Worm (Caenorhabditis elegans) whole organism, late embryonic: ENCODE data around the gene unc-76.

ENCODE experiments used
- C08G9.2 ChIP-seq: sonication (generic microtip); optimal IDR thresholded peaks from 2 replicates; lab custom pipeline; 2016; ENCODE audit warnings: mild to moderate bottlenecking, missing genetic modification characterization, moderate library complexity, missing compliant biosample characterization
- F13H6.1 ChIP-seq: sonication (generic microtip); optimal IDR thresholded peaks from 2 replicates; lab custom pipeline; 2016; ENCODE audit warnings: missing genetic modification characterization, missing compliant biosample characterization
- K09A11.1 ChIP-seq: sonication (generic microtip); optimal IDR thresholded peaks from 2 replicates; lab custom pipeline; 2017; ENCODE audit warnings: antibody characterized with exemption, mild to moderate bottlenecking, missing genetic modification characterization, missing compliant biosample characterization; ENCODE audit not compliant: insufficient read depth
- T23F11.4 ChIP-seq: fragments of 200-800 bp; sonication (Bioruptor generic); optimal IDR thresholded peaks from 2 replicates; lab custom pipeline; 2018; ENCODE audit warnings: mild to moderate bottlenecking, missing genetic modification characterization, missing compliant biosample characterization
- ceh-14 ChIP-seq: sonication (generic microtip); optimal IDR thresholded peaks from 2 replicates; lab custom pipeline; 2016; ENCODE audit warnings: missing genotype, missing genetic modification characterization, missing compliant biosample characterization
- ceh-18 ChIP-seq: sonication (generic microtip); optimal IDR thresholded peaks from 2 replicates; lab custom pipeline; 2016; ENCODE audit warnings: missing genetic modification characterization, missing compliant biosample characterization
- ceh-19 ChIP-seq: fragments of 200-800 bp; sonication (Bioruptor generic); optimal IDR thresholded peaks from 2 replicates; lab custom pipeline; 2018; ENCODE audit warnings: mild to moderate bottlenecking, missing genetic modification characterization, missing compliant biosample characterization
- ceh-2 ChIP-seq: sonication (generic microtip); optimal IDR thresholded peaks from 2 replicates; lab custom pipeline; 2016; ENCODE audit warnings: missing genotype, missing genetic modification characterization, missing compliant biosample characterization
- ceh-31 ChIP-seq: sonication (generic microtip); optimal IDR thresholded peaks from 2 replicates; lab custom pipeline; 2016; ENCODE audit warnings: missing genetic modification characterization, missing compliant biosample characterization
- ceh-34 ChIP-seq: sonication (generic microtip); optimal IDR thresholded peaks from 2 replicates; lab custom pipeline; 2016; ENCODE audit warnings: mild to moderate bottlenecking, missing genetic modification characterization, missing compliant biosample characterization
- ceh-48 ChIP-seq: sonication (generic microtip); optimal IDR thresholded peaks from 2 replicates; lab custom pipeline; 2016; ENCODE audit warnings: missing genetic modification characterization, inconsistent platforms, missing compliant biosample characterization
- ceh-6 ChIP-seq: fragments of 200-800 bp; sonication (Bioruptor generic); optimal IDR thresholded peaks from 2 replicates; lab custom pipeline; 2018; ENCODE audit warnings: mild to moderate bottlenecking, missing genetic modification characterization, missing compliant biosample characterization
- dmd-4 ChIP-seq: sonication (generic microtip); optimal IDR thresholded peaks from 2 replicates; lab custom pipeline; 2016; ENCODE audit warnings: borderline replicate concordance, missing genetic modification characterization, missing compliant biosample characterization
- elt-2 ChIP-seq: sonication (generic microtip); optimal IDR thresholded peaks from 2 replicates; lab custom pipeline; 2016; ENCODE audit warnings: missing genetic modification reagents, missing genetic modification characterization, missing compliant biosample characterization
- ets-4 ChIP-seq: sonication (generic microtip); optimal IDR thresholded peaks from 2 replicates; lab custom pipeline; 2016; ENCODE audit warnings: missing genetic modification characterization, missing compliant biosample characterization
- eyg-1 ChIP-seq: sonication (generic microtip); optimal IDR thresholded peaks from 2 replicates; lab custom pipeline; 2016; ENCODE audit warnings: missing genotype, missing genetic modification characterization, missing compliant biosample characterization
- fax-1 ChIP-seq: sonication (generic microtip); optimal IDR thresholded peaks from 2 replicates; lab custom pipeline; 2016; ENCODE audit warnings: missing genotype, missing genetic modification characterization, missing compliant biosample characterization
- fkh-10 ChIP-seq: fragments of 150-350 bp; optimal IDR thresholded peaks from 2 replicates; lab custom pipeline; 2014; ENCODE audit warnings: missing biosample characterization, missing genetic modification reagents, missing genetic modification characterization
- fkh-6 ChIP-seq: sonication (generic microtip); optimal IDR thresholded peaks from 2 replicates; lab custom pipeline; 2016; ENCODE audit warnings: missing genetic modification characterization, missing compliant biosample characterization
- gmeb-2 ChIP-seq: sonication (generic microtip); optimal IDR thresholded peaks from 2 replicates; lab custom pipeline; 2016; ENCODE audit warnings: missing genetic modification characterization, inconsistent platforms, missing compliant biosample characterization
- hlh-13 ChIP-seq: fragments of 200-800 bp; sonication (Bioruptor generic); optimal IDR thresholded peaks from 2 replicates; lab custom pipeline; 2018; ENCODE audit warnings: mild to moderate bottlenecking, missing genetic modification characterization, missing compliant biosample characterization
- hlh-15 ChIP-seq: sonication (generic microtip); optimal IDR thresholded peaks from 2 replicates; lab custom pipeline; 2016; ENCODE audit warnings: missing genetic modification characterization, missing compliant biosample characterization
- hlh-30 ChIP-seq: sonication (generic microtip); optimal IDR thresholded peaks from 2 replicates; lab custom pipeline; 2017; ENCODE audit warnings: antibody characterized with exemption, missing genetic modification characterization, missing compliant biosample characterization; ENCODE audit not compliant: insufficient read depth
- hlh-6 ChIP-seq: sonication (generic microtip); optimal IDR thresholded peaks from 2 replicates; lab custom pipeline; 2016; ENCODE audit warnings: missing genotype, missing genetic modification characterization, missing compliant biosample characterization
- hlh-8 ChIP-seq: sonication (generic microtip); optimal IDR thresholded peaks from 2 replicates; lab custom pipeline; 2016; ENCODE audit warnings: missing genotype, missing genetic modification characterization, missing compliant biosample characterization
- lim-6 ChIP-seq: sonication (generic microtip); optimal IDR thresholded peaks from 2 replicates; lab custom pipeline; 2016; ENCODE audit warnings: missing genetic modification characterization, missing compliant biosample characterization
- lin-11 ChIP-seq: fragments of 200-800 bp; sonication (Bioruptor generic); optimal IDR thresholded peaks from 2 replicates; lab custom pipeline; 2018; ENCODE audit warnings: mild to moderate bottlenecking, missing genetic modification characterization, missing compliant biosample characterization
- madf-2 ChIP-seq: sonication (generic microtip); optimal IDR thresholded peaks from 2 replicates; lab custom pipeline; 2017; ENCODE audit warnings: missing genetic modification characterization, missing compliant biosample characterization
- mec-3 ChIP-seq: sonication (generic microtip); optimal IDR thresholded peaks from 2 replicates; lab custom pipeline; 2016; ENCODE audit warnings: borderline replicate concordance, missing genetic modification characterization, missing compliant biosample characterization
- nfya-1 ChIP-seq: sonication (generic microtip); optimal IDR thresholded peaks from 2 replicates; lab custom pipeline; 2017; ENCODE audit warnings: missing genetic modification characterization, mild to moderate bottlenecking, missing compliant biosample characterization, antibody characterized with exemption, moderate library complexity
- nhr-11 ChIP-seq: fragments of 150-350 bp; optimal IDR thresholded peaks from 2 replicates; lab custom pipeline; 2014; ENCODE audit warnings: missing biosample characterization, missing genetic modification characterization
- npax-4 ChIP-seq: sonication (generic microtip); optimal IDR thresholded peaks from 2 replicates; lab custom pipeline; 2016; ENCODE audit warnings: missing genetic modification characterization, missing compliant biosample characterization
- pag-3 ChIP-seq: sonication (generic microtip); optimal IDR thresholded peaks from 2 replicates; lab custom pipeline; 2016; ENCODE audit warnings: missing compliant biosample characterization, missing genetic modification characterization, borderline replicate concordance
- pha-2 ChIP-seq: sonication (generic microtip); optimal IDR thresholded peaks from 2 replicates; lab custom pipeline; 2017; ENCODE audit warnings: mild to moderate bottlenecking, missing genetic modification characterization, missing compliant biosample characterization
- pha-4 ChIP-seq: fragments of 150-350 bp; optimal IDR thresholded peaks from 2 replicates; lab custom pipeline; 2018; ENCODE audit warnings: missing biosample characterization, missing genetic modification reagents, missing genetic modification characterization
- pqm-1 ChIP-seq: sonication (generic microtip); optimal IDR thresholded peaks from 2 replicates; lab custom pipeline; 2016; ENCODE audit warnings: missing genetic modification characterization, missing compliant biosample characterization
- pros-1 ChIP-seq: fragments of 150-350 bp; optimal IDR thresholded peaks from 2 replicates; lab custom pipeline; 2014; ENCODE audit warnings: missing biosample characterization, missing genetic modification reagents, missing genetic modification characterization
- ref-2 ChIP-seq: sonication (generic microtip); optimal IDR thresholded peaks from 2 replicates; lab custom pipeline; 2016; ENCODE audit warnings: missing genetic modification characterization, missing compliant biosample characterization
- rnt-1 ChIP-seq: sonication (generic microtip); optimal IDR thresholded peaks from 2 replicates; lab custom pipeline; 2016; ENCODE audit warnings: missing genetic modification characterization, missing compliant biosample characterization
- sdc-2 ChIP-seq: sonication (generic microtip); optimal IDR thresholded peaks from 2 replicates; lab custom pipeline; 2016; ENCODE audit warnings: missing genotype, missing genetic modification characterization, missing compliant biosample characterization
- tbx-2 ChIP-seq: sonication (generic microtip); optimal IDR thresholded peaks from 2 replicates; lab custom pipeline; 2016; ENCODE audit warnings: missing genetic modification characterization, missing compliant biosample characterization
- tbx-7 ChIP-seq: sonication (generic microtip); optimal IDR thresholded peaks from 2 replicates; lab custom pipeline; 2016; ENCODE audit warnings: missing genotype, missing genetic modification characterization, missing compliant biosample characterization
- unc-42 ChIP-seq: sonication (generic microtip); optimal IDR thresholded peaks from 2 replicates; lab custom pipeline; 2016; ENCODE audit warnings: missing genotype, missing genetic modification characterization, missing compliant biosample characterization
- unc-86 ChIP-seq: sonication (generic microtip); optimal IDR thresholded peaks from 2 replicates; lab custom pipeline; 2016; ENCODE audit warnings: missing genetic modification characterization, missing compliant biosample characterization
- zip-5 ChIP-seq: sonication (generic microtip); optimal IDR thresholded peaks from 2 replicates; lab custom pipeline; 2016; ENCODE audit warnings: missing genetic modification characterization, missing compliant biosample characterization

unc-76 gene

DNA sequence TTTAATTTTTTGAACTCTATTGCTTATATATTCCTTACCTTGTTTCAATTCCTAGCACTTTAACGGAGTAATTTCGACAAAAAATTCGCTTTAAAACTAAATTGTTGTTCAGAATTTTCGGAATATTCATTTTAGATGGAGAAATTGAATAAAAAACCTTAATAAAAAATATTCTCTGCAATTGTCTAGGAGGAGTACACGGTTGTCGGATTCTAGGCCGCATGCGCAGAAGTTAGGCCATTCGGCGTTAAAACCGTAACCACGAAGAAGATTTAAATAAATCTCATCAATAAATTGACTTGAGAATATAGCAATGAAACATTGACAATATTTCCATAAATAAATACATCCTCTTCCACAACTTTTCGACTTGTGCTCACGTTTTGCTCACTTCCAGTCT lies 10.7 kb downstream of the unc-76 start, which contains the start of the genes C01G10.10 and C01G10.9:
Gene C01G10.10, minus strand, starts transcription at position 151 of the 400 bp plus-strand sequence.
Gene C01G10.9, plus strand, starts transcription at position 240 of the 400 bp plus-strand sequence.
- TF ChIP-seq nfya-1 (tag; lab: Kevin White, UChicago): no peak
- peak; percentile 43 for TF ChIP-seq rnt-1 (tag; lab: Kevin White, UChicago)
- TF ChIP-seq mec-3: no peak
- peak; percentile 4 for TF ChIP-seq gmeb-2 (tag; lab: Kevin White, UChicago)
- TF ChIP-seq pha-2 (tag; lab: Kevin White, UChicago): no peak
- peak; percentile 33 for TF ChIP-seq fkh-6
- no peak for TF ChIP-seq ceh-19
- TF ChIP-seq F13H6.1: peak; percentile 46
- no peak for TF ChIP-seq ceh-6 (GFP tag; lab: Kevin White, UChicago)
- TF ChIP-seq ref-2 (tag; lab: Kevin White, UChicago): peak; percentile 70
- TF ChIP-seq dmd-4 (tag; lab: Kevin White, UChicago): no peak
- peak; percentile 89 for TF ChIP-seq ceh-2 (tag; lab: Kevin White, UChicago)
- TF ChIP-seq zip-5 (tag; lab: Kevin White, UChicago): peak; percentile 78
- peak; percentile 7 for TF ChIP-seq hlh-8 (tag; lab: Kevin White, UChicago)
- peak; percentile 48 for TF ChIP-seq fax-1 (tag; lab: Kevin White, UChicago)
- TF ChIP-seq hlh-30 (tag; lab: Kevin White, UChicago): no peak
- no peak for TF ChIP-seq hlh-15
- no peak for TF ChIP-seq ceh-18 (tag; lab: Kevin White, UChicago)
- no peak for TF ChIP-seq lin-11 (tag; lab: Kevin White, UChicago)
- TF ChIP-seq ceh-31: peak; percentile 90
- peak; percentile 91 for TF ChIP-seq ets-4 (tag; lab: Kevin White, UChicago)
- TF ChIP-seq pha-4 (tag; lab: Kevin White, UChicago): no peak
- peak; percentile 81 for TF ChIP-seq elt-2 (tag; lab: Kevin White, UChicago)
- peak; percentile 87 for TF ChIP-seq tbx-2
- peak; percentile 93 for TF ChIP-seq C08G9.2 (tag; lab: Kevin White, UChicago)
- TF ChIP-seq nhr-11 (tag; lab: Kevin White, UChicago): no peak
- no peak for TF ChIP-seq hlh-6
- no peak for TF ChIP-seq npax-4
- TF ChIP-seq ceh-34 (tag; lab: Kevin White, UChicago): peak; percentile 9
- TF ChIP-seq pros-1 (tag; lab: Kevin White, UChicago): no peak
- TF ChIP-seq hlh-13 (GFP tag; lab: Kevin White, UChicago): no peak
- TF ChIP-seq unc-86 (tag; lab: Kevin White, UChicago): no peak
- no peak for TF ChIP-seq madf-2 (tag; lab: Kevin White, UChicago)
- no peak for TF ChIP-seq K09A11.1 (tag; lab: Kevin White, UChicago)
- TF ChIP-seq tbx-7 (tag; lab: Kevin White, UChicago): peak; percentile 90
- TF ChIP-seq fkh-10 (GFP tag; lab: Kevin White, UChicago): no peak
- TF ChIP-seq sdc-2 (tag; lab: Kevin White, UChicago): peak; percentile 27
- no peak for TF ChIP-seq T23F11.4 (GFP tag; lab: Kevin White, UChicago)
- peak; percentile 27 for TF ChIP-seq unc-42
- TF ChIP-seq lim-6 (tag; lab: Kevin White, UChicago): no peak
- TF ChIP-seq pag-3 (tag; lab: Kevin White, UChicago): no peak
- TF ChIP-seq eyg-1 (tag; lab: Kevin White, UChicago): peak; percentile 4
- no peak for TF ChIP-seq ceh-48
- no peak for TF ChIP-seq pqm-1 (tag; lab: Kevin White, UChicago)
- peak; percentile 46 for TF ChIP-seq ceh-14 (tag; lab: Kevin White, UChicago)
